Worm (Caenorhabditis elegans) whole organism, L2 larva: ENCODE results near the gene larp-1.
A peak's percentile ranks its signal among the peaks of the same experiment; 100 is the strongest.

Experiments used
- C34F6.9 ChIP-seq: fragments of 150-350 bp; optimal IDR thresholded peaks from 2 replicates; lab custom pipeline; 2014; ENCODE audit warnings: missing biosample characterization, missing genetic modification characterization
- F13H6.1 ChIP-seq: sonication (generic microtip); optimal IDR thresholded peaks from 2 replicates; lab custom pipeline; 2016; ENCODE audit warnings: missing genetic modification characterization, missing compliant biosample characterization
- R02D3.7 ChIP-seq: fragments of 150-350 bp; optimal IDR thresholded peaks from 2 replicates; lab custom pipeline; 2014; ENCODE audit warnings: missing biosample characterization, missing genetic modification characterization
- Y55F3AM.14 ChIP-seq: fragments of 200-800 bp; sonication (Bioruptor generic); optimal IDR thresholded peaks from 2 replicates; lab custom pipeline; 2018; ENCODE audit warnings: mild to moderate bottlenecking, missing genetic modification characterization, missing compliant biosample characterization
- alr-1 ChIP-seq: fragments of 150-350 bp; optimal IDR thresholded peaks from 2 replicates; lab custom pipeline; 2014; ENCODE audit warnings: missing biosample characterization, missing genetic modification characterization
- aly-2 ChIP-seq: fragments of 150-350 bp; optimal IDR thresholded peaks from 2 replicates; lab custom pipeline; 2014; ENCODE audit warnings: missing biosample characterization, missing genetic modification characterization
- ama-1 ChIP-seq: fragments of 150-350 bp; optimal IDR thresholded peaks from 2 replicates; lab custom pipeline; 2018; ENCODE audit warnings: inconsistent platforms
- blmp-1 ChIP-seq: sonication (generic microtip); optimal IDR thresholded peaks from 2 replicates; lab custom pipeline; 2017; ENCODE audit warnings: missing genetic modification characterization, mild to moderate bottlenecking, missing compliant biosample characterization, antibody characterized with exemption, moderate library complexity; ENCODE audit not compliant: insufficient read depth
- ceh-16 ChIP-seq: fragments of 150-350 bp; optimal IDR thresholded peaks from 2 replicates; lab custom pipeline; 2014; ENCODE audit warnings: missing biosample characterization, missing genetic modification characterization
- ceh-82 ChIP-seq: fragments of 150-350 bp; optimal IDR thresholded peaks from 2 replicates; lab custom pipeline; 2014; ENCODE audit warnings: missing biosample characterization, missing genetic modification characterization
- crh-2 ChIP-seq: sonication (generic microtip); optimal IDR thresholded peaks from 2 replicates; lab custom pipeline; 2017; ENCODE audit warnings: missing biosample characterization, missing genetic modification characterization
- dmd-4 ChIP-seq: sonication (generic microtip); optimal IDR thresholded peaks from 2 replicates; lab custom pipeline; 2017; ENCODE audit warnings: missing biosample characterization, missing genetic modification characterization
- egl-27 ChIP-seq: sonication (generic microtip); optimal IDR thresholded peaks from 3 replicates; lab custom pipeline; 2017; ENCODE audit warnings: missing biosample characterization, missing genetic modification reagents, missing genetic modification characterization
- elt-1 ChIP-seq: fragments of 150-350 bp; optimal IDR thresholded peaks from 2 replicates; lab custom pipeline; 2014; ENCODE audit warnings: missing biosample characterization, missing genetic modification characterization
- elt-3 ChIP-seq: sonication (generic microtip); optimal IDR thresholded peaks from 2 replicates; lab custom pipeline; 2017; ENCODE audit warnings: missing biosample characterization, missing genetic modification characterization
- fos-1 ChIP-seq: fragments of 150-350 bp; optimal IDR thresholded peaks from 2 replicates; lab custom pipeline; 2014; ENCODE audit warnings: missing biosample characterization, missing genetic modification characterization
- gmeb-1 ChIP-seq: fragments of 150-350 bp; optimal IDR thresholded peaks from 2 replicates; lab custom pipeline; 2014; ENCODE audit warnings: missing biosample characterization, missing genetic modification characterization
- lin-11 ChIP-seq: fragments of 150-350 bp; sonication (generic microtip); optimal IDR thresholded peaks from 2 replicates; lab custom pipeline; 2014; ENCODE audit warnings: missing biosample characterization, missing genetic modification characterization, inconsistent platforms, mixed read lengths
- lin-13 ChIP-seq: fragments of 150-350 bp; optimal IDR thresholded peaks from 2 replicates; lab custom pipeline; 2014; ENCODE audit warnings: missing biosample characterization, missing genetic modification reagents, missing genetic modification characterization
- lin-39 ChIP-seq: fragments of 150-350 bp; optimal IDR thresholded peaks from 2 replicates; lab custom pipeline; 2014; ENCODE audit warnings: missing biosample characterization, missing genetic modification reagents, missing genetic modification characterization
- lsy-2 ChIP-seq, 2 experiments: fragments of 150-350 bp in 1 of 2; sonication (generic microtip) in 1 of 2; optimal IDR thresholded peaks; 2 replicates each; lab custom pipeline; 2014 to 2017; ENCODE audit warnings: missing biosample characterization in 2 of 2, missing genetic modification characterization in 2 of 2
- mab-5 ChIP-seq: fragments of 150-350 bp; optimal IDR thresholded peaks from 2 replicates; lab custom pipeline; 2014; ENCODE audit warnings: missing biosample characterization, missing genetic modification characterization
- mbf-1 ChIP-seq: sonication (generic microtip); optimal IDR thresholded peaks from 2 replicates; lab custom pipeline; 2017; ENCODE audit warnings: missing biosample characterization, missing genetic modification characterization
- mdl-1 ChIP-seq, 2 experiments: fragments of 150-350 bp in 1 of 2; sonication (generic microtip) in 1 of 2; optimal IDR thresholded peaks; 2 replicates each; lab custom pipeline; 2017; ENCODE audit warnings: missing biosample characterization in 2 of 2, missing genetic modification characterization in 2 of 2
- nhr-10 ChIP-seq: sonication (generic microtip); optimal IDR thresholded peaks from 2 replicates; lab custom pipeline; 2017; ENCODE audit warnings: missing biosample characterization, missing genetic modification characterization
- nhr-11 ChIP-seq: fragments of 150-350 bp; optimal IDR thresholded peaks from 2 replicates; lab custom pipeline; 2014; ENCODE audit warnings: missing biosample characterization, missing genetic modification characterization
- nhr-12 ChIP-seq: fragments of 150-350 bp; optimal IDR thresholded peaks from 2 replicates; lab custom pipeline; 2014; ENCODE audit warnings: missing biosample characterization, missing genetic modification characterization
- nhr-129 ChIP-seq: fragments of 150-350 bp; optimal IDR thresholded peaks from 2 replicates; lab custom pipeline; 2014; ENCODE audit warnings: missing biosample characterization, missing genetic modification characterization
- nhr-21 ChIP-seq: fragments of 150-350 bp; optimal IDR thresholded peaks from 2 replicates; lab custom pipeline; 2014; ENCODE audit warnings: missing biosample characterization, missing genetic modification characterization
- nhr-23 ChIP-seq: fragments of 150-350 bp; optimal IDR thresholded peaks from 2 replicates; lab custom pipeline; 2014; ENCODE audit warnings: missing biosample characterization, missing genetic modification reagents, missing genetic modification characterization
- nhr-237 ChIP-seq: fragments of 150-350 bp; optimal IDR thresholded peaks from 2 replicates; lab custom pipeline; 2014; ENCODE audit warnings: missing biosample characterization, missing genetic modification characterization
- nhr-25 ChIP-seq: fragments of 150-350 bp; sonication (generic microtip); optimal IDR thresholded peaks from 3 replicates; lab custom pipeline; 2014; ENCODE audit warnings: missing biosample characterization, missing genetic modification characterization
- nhr-6 ChIP-seq: fragments of 150-350 bp; optimal IDR thresholded peaks from 2 replicates; lab custom pipeline; 2014; ENCODE audit warnings: missing biosample characterization, missing genetic modification characterization
- nhr-77 ChIP-seq: fragments of 150-350 bp; optimal IDR thresholded peaks from 2 replicates; lab custom pipeline; 2014; ENCODE audit warnings: missing biosample characterization, missing genetic modification characterization
- peb-1 ChIP-seq: fragments of 150-350 bp; optimal IDR thresholded peaks from 2 replicates; lab custom pipeline; 2014; ENCODE audit warnings: missing biosample characterization, missing genetic modification characterization
- sem-4 ChIP-seq: fragments of 150-350 bp; optimal IDR thresholded peaks from 2 replicates; lab custom pipeline; 2014; ENCODE audit warnings: missing biosample characterization, missing genetic modification reagents, missing genetic modification characterization
- skn-1 ChIP-seq: sonication (generic microtip); optimal IDR thresholded peaks from 2 replicates; lab custom pipeline; 2017; ENCODE audit warnings: missing biosample characterization, missing genetic modification characterization
- sma-3 ChIP-seq: sonication (generic microtip); optimal IDR thresholded peaks from 2 replicates; lab custom pipeline; 2016; ENCODE audit warnings: missing genetic modification reagents, missing genetic modification characterization, missing compliant biosample characterization
- sma-9 ChIP-seq, 2 experiments: fragments of 150-350 bp in 1 of 2; sonication (generic microtip) in 1 of 2; optimal IDR thresholded peaks; 2 replicates each; lab custom pipeline; 2014 to 2016; ENCODE audit warnings: missing genetic modification characterization in 2 of 2, mild to moderate bottlenecking in 1 of 2, missing biosample characterization in 1 of 2, missing compliant biosample characterization in 1 of 2, missing genetic modification reagents in 1 of 2, moderate library complexity in 1 of 2
- snpc-4 ChIP-seq: fragments of 150-350 bp; optimal IDR thresholded peaks from 2 replicates; lab custom pipeline; 2014; ENCODE audit warnings: missing biosample characterization, missing genetic modification characterization
- unc-39 ChIP-seq: fragments of 150-350 bp; optimal IDR thresholded peaks from 2 replicates; lab custom pipeline; 2014; ENCODE audit warnings: missing biosample characterization, missing genetic modification characterization
- unc-55 ChIP-seq: fragments of 150-350 bp; sonication (generic microtip); optimal IDR thresholded peaks from 3 replicates; lab custom pipeline; 2014; ENCODE audit warnings: missing biosample characterization, missing genetic modification reagents, missing genetic modification characterization
- unc-62 ChIP-seq: fragments of 150-350 bp; optimal IDR thresholded peaks from 2 replicates; lab custom pipeline; 2014; ENCODE audit warnings: missing biosample characterization, missing genetic modification reagents, missing genetic modification characterization
- zag-1 ChIP-seq: fragments of 150-350 bp; optimal IDR thresholded peaks from 2 replicates; lab custom pipeline; 2014; ENCODE audit warnings: missing biosample characterization, missing genetic modification characterization
- ztf-1 ChIP-seq: fragments of 200-800 bp; sonication (Bioruptor generic); conservative IDR thresholded peaks from 2 replicates; pipeline ENCODE4 v1.3.6; 2022; ENCODE audit warnings: missing genetic modification characterization, missing compliant biosample characterization
- ztf-11 ChIP-seq: sonication (generic microtip); optimal IDR thresholded peaks from 2 replicates; lab custom pipeline; 2017; ENCODE audit warnings: missing biosample characterization, missing genetic modification characterization
- ztf-4 ChIP-seq: fragments of 150-350 bp; optimal IDR thresholded peaks from 2 replicates; lab custom pipeline; 2014; ENCODE audit warnings: missing biosample characterization, missing genetic modification characterization

larp-1 gene

ce11 chrIII:4967236-4967635 is 50.2 kb downstream of the larp-1 start:
- TF ChIP-seq lin-13 (GFP tag; lab: Kevin White, UChicago) = no peak
- TF ChIP-seq zag-1 = peak; percentile 49
- TF ChIP-seq lsy-2 (tag; optimal IDR thresholded peaks at IDR 0.05; lab: Kevin White, UChicago) = peak in 1 of 2 experiments; percentile 26
- TF ChIP-seq ama-1 = no peak
- TF ChIP-seq C34F6.9 (tag; lab: Kevin White, UChicago) = peak; percentile 29
- no peak for TF ChIP-seq unc-55 (GFP tag; lab: Kevin White, UChicago)
- TF ChIP-seq unc-39 (tag; lab: Kevin White, UChicago) = no peak
- no peak for TF ChIP-seq aly-2 (tag; lab: Kevin White, UChicago)
- TF ChIP-seq, all 48 proteins: peak for 3

ce11 chrIII:4965271-4965670 is 52.2 kb downstream of the larp-1 start, which contains the start of gene nca-2:
TSS of gene nca-2 (plus strand) at chrIII:4965571.
- TF ChIP-seq ama-1 = no peak
- TF ChIP-seq Y55F3AM.14 = no peak
- TF ChIP-seq nhr-237 (tag; lab: Kevin White, UChicago) = no peak
- no peak for TF ChIP-seq peb-1 (tag; lab: Kevin White, UChicago)
- TF ChIP-seq mdl-1 (tag; optimal IDR thresholded peaks at IDR 0.05; lab: Kevin White, UChicago) = no peak
- no peak for TF ChIP-seq dmd-4 (tag; lab: Kevin White, UChicago)
- no peak for TF ChIP-seq elt-1 (tag; lab: Kevin White, UChicago)
- TF ChIP-seq nhr-21 (tag; lab: Kevin White, UChicago) = no peak
- TF ChIP-seq zag-1 = no peak
- no peak for TF ChIP-seq sma-3 (GFP tag; lab: Kevin White, UChicago)
- TF ChIP-seq egl-27 = no peak
- no peak for TF ChIP-seq gmeb-1
- TF ChIP-seq, all 48 proteins: peak for 0

ce11 chrIII:4962886-4963285 is 54.6 kb downstream of the larp-1 start, which contains the start of gene C27F2.9:
TSS of gene C27F2.9 (minus strand) at chrIII:4963044.
- TF ChIP-seq egl-27 = no peak
- TF ChIP-seq skn-1 = no peak
- peak; percentile 55 for TF ChIP-seq nhr-10 (tag; lab: Kevin White, UChicago)
- TF ChIP-seq blmp-1 (tag; lab: Kevin White, UChicago) = peak; percentile 63
- TF ChIP-seq sem-4 = peak; percentile 80
- peak; percentile 93 for TF ChIP-seq crh-2 (tag; lab: Kevin White, UChicago)
- TF ChIP-seq mab-5 = peak; percentile 84
- no peak for TF ChIP-seq nhr-11 (tag; lab: Kevin White, UChicago)
- TF ChIP-seq sma-9 (GFP tag; optimal IDR thresholded peaks at IDR 0.05; lab: Kevin White, UChicago) = peak; percentile 92
- TF ChIP-seq sma-9 (tag; optimal IDR thresholded peaks at IDR 0.05; lab: Kevin White, UChicago) = no peak
- TF ChIP-seq gmeb-1 = peak; percentile 100
- peak in 1 of 2 experiments; percentile 34 for TF ChIP-seq mdl-1 (tag; optimal IDR thresholded peaks at IDR 0.05; lab: Kevin White, UChicago)
- no peak for TF ChIP-seq nhr-23 (tag; lab: Kevin White, UChicago)
- TF ChIP-seq unc-62 (GFP tag; lab: Kevin White, UChicago) = no peak
- TF ChIP-seq elt-1 (tag; lab: Kevin White, UChicago) = no peak
- no peak for TF ChIP-seq nhr-237 (tag; lab: Kevin White, UChicago)
- TF ChIP-seq lin-39 = no peak
- TF ChIP-seq C34F6.9 (tag; lab: Kevin White, UChicago) = peak; percentile 97
- TF ChIP-seq nhr-25 (tag; lab: Kevin White, UChicago) = no peak
- no peak for TF ChIP-seq unc-39 (tag; lab: Kevin White, UChicago)
- TF ChIP-seq aly-2 (tag; lab: Kevin White, UChicago) = no peak
- TF ChIP-seq ztf-4 (tag; lab: Kevin White, UChicago) = peak; percentile 55
- peak; percentile 11 for TF ChIP-seq ceh-16 (tag; lab: Kevin White, UChicago)
- peak; percentile 20 for TF ChIP-seq Y55F3AM.14
- peak; percentile 73 for TF ChIP-seq ama-1
- peak; percentile 40 for TF ChIP-seq zag-1
- peak; percentile 90 for TF ChIP-seq sma-3 (GFP tag; lab: Kevin White, UChicago)
- peak; percentile 26 for TF ChIP-seq mbf-1 (tag; lab: Kevin White, UChicago)
- peak; percentile 95 for TF ChIP-seq unc-55 (GFP tag; lab: Kevin White, UChicago)
- TF ChIP-seq lin-11 = peak; percentile 62
- TF ChIP-seq nhr-77 (tag; lab: Kevin White, UChicago) = peak; percentile 76
- peak; percentile 73 for TF ChIP-seq fos-1 (tag; lab: Kevin White, UChicago)
- TF ChIP-seq ztf-1 (GFP tag; lab: Robert Waterston, UW) = no peak
- peak; percentile 27 for TF ChIP-seq dmd-4 (tag; lab: Kevin White, UChicago)
- no peak for TF ChIP-seq alr-1 (tag; lab: Kevin White, UChicago)
- peak; percentile 37 for TF ChIP-seq R02D3.7
- peak; percentile 71 for TF ChIP-seq snpc-4 (tag; lab: Kevin White, UChicago)
- peak; percentile 36 for TF ChIP-seq ceh-82 (tag; lab: Kevin White, UChicago)
- TF ChIP-seq F13H6.1 (tag; lab: Kevin White, UChicago) = peak; percentile 85
- peak; percentile 72 for TF ChIP-seq nhr-6
- no peak for TF ChIP-seq nhr-12
- TF ChIP-seq nhr-21 (tag; lab: Kevin White, UChicago) = peak; percentile 75
- no peak for TF ChIP-seq peb-1 (tag; lab: Kevin White, UChicago)
- peak; percentile 89 for TF ChIP-seq lin-13 (GFP tag; lab: Kevin White, UChicago)
- peak; percentile 89 to 94 for TF ChIP-seq lsy-2 (tag; optimal IDR thresholded peaks at IDR 0.05; lab: Kevin White, UChicago)
- TF ChIP-seq ztf-11 (tag; lab: Kevin White, UChicago) = no peak
- TF ChIP-seq elt-3 (tag; lab: Kevin White, UChicago) = no peak
- peak; percentile 78 for TF ChIP-seq nhr-129 (tag; lab: Kevin White, UChicago)
